Fruit fly (Drosophila melanogaster) whole organism, embryonic: ENCODE measurements around the gene CG31211.
A peak's percentile ranks its signal among the peaks of the same experiment; 100 is the strongest.

Experiments used
- ATbp ChIP-seq: fragments of 200-800 bp; sonication (Bioruptor generic); optimal IDR thresholded peaks from 2 replicates; lab custom pipeline; 2017; ENCODE audit warnings: missing biosample characterization, mild to moderate bottlenecking, missing genetic modification characterization, missing genetic modification reagents
- Bdp1 ChIP-seq: fragments of 200-800 bp; sonication (Bioruptor generic); optimal IDR thresholded peaks from 3 replicates; lab custom pipeline; 2016; ENCODE audit warnings: missing biosample characterization, missing genetic modification characterization
- CG10209 ChIP-seq: fragments of 200-800 bp; sonication (Bioruptor generic); optimal IDR thresholded peaks from 3 replicates; lab custom pipeline; 2017; ENCODE audit warnings: missing biosample characterization, mild to moderate bottlenecking, missing genetic modification characterization, missing genetic modification reagents
- CG11723 ChIP-seq: fragments of 200-800 bp; sonication (Bioruptor generic); optimal IDR thresholded peaks from 2 replicates; lab custom pipeline; 2017; ENCODE audit warnings: missing biosample characterization, mild to moderate bottlenecking, missing genetic modification characterization
- CG12744 ChIP-seq: fragments of 200-800 bp; sonication (Bioruptor generic); optimal IDR thresholded peaks from 2 replicates; lab custom pipeline; 2016; ENCODE audit warnings: missing biosample characterization, missing genetic modification characterization
- CG13296 ChIP-seq: fragments of 200-800 bp; sonication (Bioruptor generic); optimal IDR thresholded peaks from 3 replicates; lab custom pipeline; 2018; ENCODE audit warnings: missing biosample characterization, mild to moderate bottlenecking, missing genetic modification characterization
- CG13424 ChIP-seq: fragments of 200-800 bp; sonication (Bioruptor generic); optimal IDR thresholded peaks from 2 replicates; lab custom pipeline; 2019; ENCODE audit warnings: missing biosample characterization, mild to moderate bottlenecking, missing genetic modification characterization, moderate library complexity
- CG13775 ChIP-seq: fragments of 200-800 bp; sonication (Bioruptor generic); optimal IDR thresholded peaks from 3 replicates; lab custom pipeline; 2017; ENCODE audit warnings: missing biosample characterization, mild to moderate bottlenecking, missing genetic modification characterization
- CG15269 ChIP-seq: fragments of 200-800 bp; sonication (Bioruptor generic); optimal IDR thresholded peaks from 2 replicates; lab custom pipeline; 2018; ENCODE audit warnings: missing biosample characterization, mild to moderate bottlenecking, missing genetic modification characterization, moderate library complexity
- CG16813 ChIP-seq: fragments of 200-800 bp; sonication (Bioruptor generic); IDR thresholded peaks from 3 replicates; pipeline ENCODE4 v1.3.6; 2022; ENCODE audit warnings: missing biosample characterization, missing genetic modification characterization; ENCODE audit not compliant: partially characterized antibody
- CG16815 ChIP-seq: fragments of 200-800 bp; sonication (Bioruptor generic); optimal IDR thresholded peaks from 3 replicates; lab custom pipeline; 2017; ENCODE audit warnings: missing biosample characterization, mild to moderate bottlenecking, missing genetic modification characterization
- CG18476 ChIP-seq: fragments of 200-800 bp; sonication (Bioruptor generic); optimal IDR thresholded peaks from 2 replicates; lab custom pipeline; 2016; ENCODE audit warnings: missing biosample characterization, mild to moderate bottlenecking, missing genetic modification characterization
- CG3065 ChIP-seq: fragments of 200-800 bp; sonication (Bioruptor generic); optimal IDR thresholded peaks from 2 replicates; lab custom pipeline; 2016; ENCODE audit warnings: missing biosample characterization, missing genetic modification characterization
- CG31388 ChIP-seq: fragments of 200-800 bp; sonication (Bioruptor generic); optimal IDR thresholded peaks from 2 replicates; lab custom pipeline; 2016; ENCODE audit warnings: missing biosample characterization, missing genetic modification characterization
- CG34376 ChIP-seq: fragments of 200-800 bp; sonication (Bioruptor generic); optimal IDR thresholded peaks from 2 replicates; lab custom pipeline; 2018; ENCODE audit warnings: missing biosample characterization, mild to moderate bottlenecking, missing genetic modification characterization
- CG4707 ChIP-seq: fragments of 200-800 bp; sonication (Bioruptor generic); optimal IDR thresholded peaks from 2 replicates; lab custom pipeline; 2018; ENCODE audit warnings: missing biosample characterization, mild to moderate bottlenecking, missing genetic modification characterization, moderate library complexity
- CG4730 ChIP-seq: fragments of 200-800 bp; sonication (Bioruptor generic); IDR thresholded peaks from 2 replicates; pipeline ENCODE4 v1.3.6; 2022; ENCODE audit warnings: missing biosample characterization, missing genetic modification characterization
- CG6254 ChIP-seq: fragments of 200-800 bp; sonication (Bioruptor generic); optimal IDR thresholded peaks from 3 replicates; lab custom pipeline; 2017; ENCODE audit warnings: mild to moderate bottlenecking, missing biosample characterization, missing genetic modification reagents, missing genetic modification characterization
- CG7556 ChIP-seq: fragments of 200-800 bp; sonication (Bioruptor generic); optimal IDR thresholded peaks from 2 replicates; lab custom pipeline; 2017; ENCODE audit warnings: missing biosample characterization, mild to moderate bottlenecking, missing genetic modification characterization
- CG7928 ChIP-seq: fragments of 200-800 bp; sonication (Bioruptor generic); optimal IDR thresholded peaks from 2 replicates; lab custom pipeline; 2017; ENCODE audit warnings: missing biosample characterization, mild to moderate bottlenecking, missing genetic modification characterization
- CG8388 ChIP-seq: fragments of 200-800 bp; sonication (Bioruptor generic); optimal IDR thresholded peaks from 2 replicates; lab custom pipeline; 2019; ENCODE audit warnings: missing biosample characterization, mild to moderate bottlenecking, missing genetic modification characterization, moderate library complexity
- CG9437 ChIP-seq: fragments of 200-800 bp; sonication (Bioruptor generic); optimal IDR thresholded peaks from 2 replicates; lab custom pipeline; 2018; ENCODE audit warnings: missing biosample characterization, mild to moderate bottlenecking, missing genetic modification characterization
- D ChIP-seq, 2 experiments: fragments of 200-800 bp in 1 of 2; fragments of >200 bp in 1 of 2; sonication (Bioruptor generic) in 1 of 2; optimal IDR thresholded peaks; 2 replicates in 1 of 2; 3 replicates in 1 of 2; lab custom pipeline; 2017; ENCODE audit warnings: mild to moderate bottlenecking in 1 of 2, missing biosample characterization in 1 of 2, missing genetic modification characterization in 1 of 2, missing genetic modification reagents in 1 of 2
- Dad ChIP-seq: fragments of 200-800 bp; sonication (Bioruptor generic); optimal IDR thresholded peaks from 3 replicates; lab custom pipeline; 2016; ENCODE audit warnings: missing biosample characterization, missing genetic modification characterization
- Dref ChIP-seq: fragments of 200-800 bp; sonication (Bioruptor generic); IDR thresholded peaks from 2 replicates; pipeline ENCODE4 v1.3.6; 2022; ENCODE audit warnings: missing biosample characterization, missing genetic modification characterization
- Fer3 ChIP-seq: fragments of 200-800 bp; sonication (Bioruptor generic); optimal IDR thresholded peaks from 2 replicates; lab custom pipeline; 2018; ENCODE audit warnings: missing biosample characterization, mild to moderate bottlenecking, missing genetic modification characterization, moderate library complexity
- Gug ChIP-seq: fragments of 200-800 bp; sonication (Bioruptor generic); IDR thresholded peaks from 4 replicates; pipeline ENCODE4 v1.3.6; 2022; ENCODE audit warnings: missing biosample characterization, missing genetic modification characterization
- Hmx ChIP-seq: fragments of 200-800 bp; sonication (Bioruptor generic); optimal IDR thresholded peaks from 2 replicates; lab custom pipeline; 2016; ENCODE audit warnings: missing biosample characterization, missing genetic modification characterization
- Sox100B ChIP-seq: fragments of 200-800 bp; sonication (Bioruptor generic); optimal IDR thresholded peaks from 3 replicates; lab custom pipeline; 2018; ENCODE audit warnings: missing biosample characterization, mild to moderate bottlenecking, missing genetic modification characterization
- Sox102F ChIP-seq: fragments of 200-800 bp; sonication (Bioruptor generic); optimal IDR thresholded peaks from 2 replicates; lab custom pipeline; 2018; ENCODE audit warnings: missing biosample characterization, mild to moderate bottlenecking, missing genetic modification characterization, moderate library complexity
- Sry-δ ChIP-seq: fragments of 200-800 bp; sonication (Bioruptor generic); optimal IDR thresholded peaks from 2 replicates; lab custom pipeline; 2016; ENCODE audit warnings: missing biosample characterization, missing genetic modification characterization
- Vsx1 ChIP-seq: fragments of 200-800 bp; sonication (Bioruptor generic); optimal IDR thresholded peaks from 2 replicates; lab custom pipeline; 2017; ENCODE audit warnings: missing biosample characterization, mild to moderate bottlenecking, missing genetic modification characterization, missing genetic modification reagents
- ac ChIP-seq: fragments of 200-800 bp; sonication (Bioruptor generic); optimal IDR thresholded peaks from 3 replicates; lab custom pipeline; 2017; ENCODE audit warnings: missing biosample characterization, mild to moderate bottlenecking, missing genetic modification characterization
- br ChIP-seq: fragments of >200 bp; optimal IDR thresholded peaks from 2 replicates; lab custom pipeline; 2017
- crol ChIP-seq: fragments of 200-800 bp; sonication (Bioruptor generic); IDR thresholded peaks from 2 replicates; pipeline ENCODE4 v1.3.6; 2022; ENCODE audit warnings: missing biosample characterization, missing genetic modification characterization
- dm ChIP-seq: fragments of 200-800 bp; sonication (Bioruptor generic); optimal IDR thresholded peaks from 3 replicates; lab custom pipeline; 2016; ENCODE audit warnings: missing biosample characterization, missing genetic modification characterization
- ewg ChIP-seq: fragments of 200-800 bp; sonication (Bioruptor generic); optimal IDR thresholded peaks from 3 replicates; lab custom pipeline; 2017; ENCODE audit warnings: mild to moderate bottlenecking, missing biosample characterization, missing genetic modification reagents, missing genetic modification characterization
- exex ChIP-seq: fragments of 200-800 bp; sonication (Bioruptor generic); optimal IDR thresholded peaks from 4 replicates; lab custom pipeline; 2018; ENCODE audit warnings: missing biosample characterization, mild to moderate bottlenecking, missing genetic modification characterization, moderate library complexity
- grn ChIP-seq: fragments of 200-800 bp; sonication (Bioruptor generic); optimal IDR thresholded peaks from 3 replicates; lab custom pipeline; 2017; ENCODE audit warnings: missing biosample characterization, missing genetic modification characterization
- ham ChIP-seq: fragments of 200-800 bp; sonication (Bioruptor generic); IDR thresholded peaks from 2 replicates; pipeline ENCODE4 v1.3.6; 2022; ENCODE audit warnings: missing biosample characterization, missing genetic modification characterization
- hbn ChIP-seq: fragments of 200-800 bp; sonication (Bioruptor generic); IDR thresholded peaks from 2 replicates; pipeline ENCODE4 v1.3.6; 2022; ENCODE audit warnings: missing biosample characterization, missing genetic modification characterization; ENCODE audit not compliant: partially characterized antibody
- jing ChIP-seq: fragments of 200-800 bp; sonication (Bioruptor generic); optimal IDR thresholded peaks from 2 replicates; lab custom pipeline; 2018; ENCODE audit warnings: missing biosample characterization, mild to moderate bottlenecking, missing genetic modification characterization
- kah ChIP-seq: fragments of 200-800 bp; sonication (Bioruptor generic); optimal IDR thresholded peaks from 2 replicates; lab custom pipeline; 2018; ENCODE audit warnings: missing biosample characterization, mild to moderate bottlenecking, missing genetic modification characterization
- lov ChIP-seq, 2 experiments: fragments of 200-800 bp in 1 of 2; fragments of >200 bp in 1 of 2; sonication (Bioruptor generic) in 1 of 2; IDR thresholded peaks in 1 of 2; optimal IDR thresholded peaks in 1 of 2; 2 replicates in 1 of 2; 3 replicates in 1 of 2; pipeline versions ENCODE4 v1.3.6 to Lab custom; 2017 to 2022; ENCODE audit warnings: missing biosample characterization in 1 of 2, missing genetic modification characterization in 1 of 2
- mam ChIP-seq: fragments of 200-800 bp; sonication (Bioruptor generic); optimal IDR thresholded peaks from 3 replicates; lab custom pipeline; 2016; ENCODE audit warnings: missing biosample characterization, missing genetic modification characterization
- nau ChIP-seq: fragments of 200-800 bp; sonication (Bioruptor generic); optimal IDR thresholded peaks from 3 replicates; lab custom pipeline; 2017; ENCODE audit warnings: missing biosample characterization, mild to moderate bottlenecking, missing genetic modification characterization, missing genetic modification reagents
- rib ChIP-seq: fragments of 200-800 bp; sonication (Bioruptor generic); IDR thresholded peaks from 2 replicates; pipeline ENCODE4 v1.3.6; 2022; ENCODE audit warnings: missing biosample characterization, missing genetic modification characterization
- scrt ChIP-seq: fragments of 200-800 bp; sonication (Bioruptor generic); optimal IDR thresholded peaks from 2 replicates; lab custom pipeline; 2018; ENCODE audit warnings: missing biosample characterization, mild to moderate bottlenecking, missing genetic modification characterization, moderate library complexity
- slou ChIP-seq: fragments of 200-800 bp; sonication (Bioruptor generic); optimal IDR thresholded peaks from 3 replicates; lab custom pipeline; 2016; ENCODE audit warnings: missing biosample characterization, missing genetic modification characterization
- so ChIP-seq: fragments of 200-800 bp; sonication (Bioruptor generic); IDR thresholded peaks from 3 replicates; pipeline ENCODE4 v1.3.6; 2022; ENCODE audit warnings: missing biosample characterization, missing genetic modification characterization

Gene CG31211

dm6 chr3R:11974631-11975030 is 25.2 kb downstream of the CG31211 start, which contains the start of gene Tango9 (continued):
- no peak for TF ChIP-seq CG7928
- TF ChIP-seq CG12744 (GFP tag; lab: Kevin White, UChicago) = no peak
- TF ChIP-seq D (optimal IDR thresholded peaks at IDR 0.05; lab: Kevin White, UChicago) = no peak
- no peak for TF ChIP-seq D (GFP tag; optimal IDR thresholded peaks at IDR 0.05; lab: Kevin White, UChicago)
- TF ChIP-seq CG10209 = no peak
- TF ChIP-seq lov (optimal IDR thresholded peaks at IDR 0.05; lab: Kevin White, UChicago) = no peak
- TF ChIP-seq lov (GFP tag; IDR thresholded peaks at IDR 0.05; lab: Robert Waterston, UW) = no peak
- TF ChIP-seq dm (GFP tag; lab: Kevin White, UChicago) = no peak
- TF ChIP-seq jing (GFP tag; lab: Kevin White, UChicago) = no peak
- no peak for TF ChIP-seq CG31388
- TF ChIP-seq Gug (GFP tag; lab: Robert Waterston, UW) = no peak
- no peak for TF ChIP-seq CG15269
- TF ChIP-seq mam = no peak
- TF ChIP-seq CG18476 (GFP tag; lab: Kevin White, UChicago) = no peak
- no peak for TF ChIP-seq Bdp1 (GFP tag; lab: Kevin White, UChicago)
- TF ChIP-seq CG6254 (GFP tag; lab: Kevin White, UChicago) = no peak
- no peak for TF ChIP-seq ham (GFP tag; lab: Robert Waterston, UW)
- no peak for TF ChIP-seq slou (GFP tag; lab: Kevin White, UChicago)
- TF ChIP-seq grn (GFP tag; lab: Kevin White, UChicago) = no peak
- no peak for TF ChIP-seq CG16815 (GFP tag; lab: Kevin White, UChicago)
- 0 out of 2 replicates have a peak, but pooled peaks have one; percentile 16 for TF ChIP-seq Dref (GFP tag; lab: Robert Waterston, UW)
- no peak for TF ChIP-seq CG4730 (GFP tag; lab: Robert Waterston, UW)
- TF ChIP-seq CG13296 (GFP tag; lab: Kevin White, UChicago) = no peak
- no peak for TF ChIP-seq CG34376 (GFP tag; lab: Kevin White, UChicago)
- TF ChIP-seq CG7556 (GFP tag; lab: Kevin White, UChicago) = no peak
- TF ChIP-seq Sry-δ (GFP tag; lab: Kevin White, UChicago) = peak; percentile 44
- TF ChIP-seq Vsx1 = no peak
- TF ChIP-seq CG8388 (GFP tag; lab: Kevin White, UChicago) = no peak
- peak; percentile 99 for TF ChIP-seq scrt (GFP tag; lab: Kevin White, UChicago)
- peak; percentile 45; the same call in 1 of the 2 replicates for TF ChIP-seq rib (GFP tag; lab: Robert Waterston, UW)
- no peak for TF ChIP-seq hbn (GFP tag; lab: Robert Waterston, UW)
- TF ChIP-seq ac (GFP tag; lab: Kevin White, UChicago) = no peak
- TF ChIP-seq br = no peak
- TF ChIP-seq CG9437 (GFP tag; lab: Kevin White, UChicago) = no peak
- peak; percentile 88 for TF ChIP-seq ewg (GFP tag; lab: Kevin White, UChicago)
- TF ChIP-seq CG13424 (tag; lab: Kevin White, UChicago) = peak; percentile 1
- no peak for TF ChIP-seq nau (GFP tag; lab: Kevin White, UChicago)
- TF ChIP-seq Fer3 (tag; lab: Kevin White, UChicago) = no peak
- no peak for TF ChIP-seq crol
- TF ChIP-seq CG13775 (GFP tag; lab: Kevin White, UChicago) = no peak
- no peak for TF ChIP-seq Hmx
- TF ChIP-seq exex (tag; lab: Kevin White, UChicago) = no peak
- peak; percentile 94 for TF ChIP-seq kah (GFP tag; lab: Kevin White, UChicago)
- TF ChIP-seq Sox100B (GFP tag; lab: Kevin White, UChicago) = no peak
- TF ChIP-seq CG4707 (GFP tag; lab: Kevin White, UChicago) = no peak
- TF ChIP-seq ATbp (GFP tag; lab: Kevin White, UChicago) = no peak
- no peak for TF ChIP-seq so
- no peak for TF ChIP-seq Sox102F (GFP tag; lab: Kevin White, UChicago)
- no peak for TF ChIP-seq CG11723 (GFP tag; lab: Kevin White, UChicago)
- TF ChIP-seq CG16813 (GFP tag; lab: Robert Waterston, UW) = no peak
- no peak for TF ChIP-seq CG3065
- TF ChIP-seq Dad (GFP tag; lab: Kevin White, UChicago) = no peak
